Fruit fly (Drosophila melanogaster) whole organism: ENCODE results near the gene Dys.

Source experiments
- Dll ChIP-seq: fragments of >200 bp; optimal IDR thresholded peaks from 2 replicates; lab custom pipeline; 2017
- EcR ChIP-seq, 2 experiments: fragments of >200 bp; optimal IDR thresholded peaks; 2 replicates each; lab custom pipeline; 2017; ENCODE audit warnings: missing biosample characterization in 2 of 2, missing genetic modification characterization in 2 of 2, missing genetic modification reagents in 2 of 2
- psq ChIP-seq: fragments of >200 bp; optimal IDR thresholded peaks from 2 replicates; lab custom pipeline; 2017

DNA sequence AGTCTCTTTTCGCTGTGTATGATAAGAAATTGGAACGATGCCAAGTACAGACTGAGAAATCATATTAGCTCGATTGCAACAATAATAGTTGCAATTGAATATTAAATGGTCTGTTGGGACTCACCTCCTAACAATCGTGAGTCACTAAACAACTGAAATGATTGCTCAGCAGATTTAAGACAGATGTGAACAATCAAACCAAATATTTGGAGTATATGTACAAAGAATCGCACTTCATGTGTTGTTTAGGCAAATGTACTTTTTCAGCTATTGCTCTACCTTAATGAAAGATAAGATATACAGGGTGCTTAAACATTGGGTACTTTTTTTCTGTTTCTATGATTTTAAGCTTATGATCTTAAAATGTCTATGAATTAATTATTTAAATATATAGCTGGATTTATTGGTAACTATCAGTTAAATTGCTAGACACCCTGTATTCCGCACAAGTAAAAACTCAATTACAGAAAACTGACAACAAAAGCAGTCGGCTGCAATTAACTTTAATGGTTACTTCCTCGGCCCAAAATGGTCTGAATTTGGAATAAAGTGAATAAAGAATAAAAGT is 180.7 kb downstream of the Dys start:
- TF ChIP-seq Dll (no peak), psq (lab: Kevin White, UChicago) (no peak), EcR (GFP tag; optimal IDR thresholded peaks at IDR 0.05; lab: Kevin White, UChicago) (no peak)
